Fruit fly (Drosophila melanogaster) whole organism, embryonic: Measurements from ENCODE around the gene wit.

Experiments used
- Adf1 ChIP-seq: fragments of 200-800 bp; sonication (Bioruptor generic); IDR thresholded peaks from 2 replicates; pipeline ENCODE4 v1.3.6; 2022; ENCODE audit warnings: missing biosample characterization, missing genetic modification characterization
- Atf6 ChIP-seq: fragments of 200-800 bp; sonication (Bioruptor generic); IDR thresholded peaks from 2 replicates; pipeline ENCODE4 v1.3.6; 2022; ENCODE audit warnings: missing biosample characterization, missing genetic modification characterization
- CG10959 ChIP-seq: fragments of 200-800 bp; sonication (Bioruptor generic); IDR thresholded peaks from 2 replicates; pipeline ENCODE4 v1.3.6; 2022; ENCODE audit warnings: missing biosample characterization, missing genetic modification characterization
- CG11247 ChIP-seq: fragments of 200-800 bp; sonication (Bioruptor generic); IDR thresholded peaks from 2 replicates; pipeline ENCODE4 v1.3.6; 2022; ENCODE audit warnings: missing biosample characterization, missing genetic modification characterization
- CG11398 ChIP-seq: fragments of 200-800 bp; sonication (Bioruptor generic); optimal IDR thresholded peaks from 2 replicates; lab custom pipeline; 2016; ENCODE audit warnings: missing biosample characterization, missing genetic modification characterization
- CG11456 ChIP-seq: fragments of 200-800 bp; sonication (Bioruptor generic); IDR thresholded peaks from 3 replicates; pipeline ENCODE4 v1.3.6; 2022; ENCODE audit warnings: missing biosample characterization, missing genetic modification characterization
- CG15601 ChIP-seq: fragments of 200-800 bp; sonication (Bioruptor generic); optimal IDR thresholded peaks from 3 replicates; lab custom pipeline; 2019; ENCODE audit warnings: missing biosample characterization, mild to moderate bottlenecking, missing genetic modification characterization, moderate library complexity
- CG1792 ChIP-seq: fragments of 200-800 bp; sonication (Bioruptor generic); optimal IDR thresholded peaks from 2 replicates; lab custom pipeline; 2016; ENCODE audit warnings: missing biosample characterization, missing genetic modification characterization
- CG30403 ChIP-seq: fragments of 200-800 bp; sonication (Bioruptor generic); optimal IDR thresholded peaks from 3 replicates; lab custom pipeline; 2016; ENCODE audit warnings: missing biosample characterization, missing genetic modification characterization
- CG32532 ChIP-seq: fragments of 200-800 bp; sonication (Bioruptor generic); IDR thresholded peaks from 2 replicates; pipeline ENCODE4 v1.3.6; 2022; ENCODE audit warnings: missing biosample characterization, missing genetic modification characterization
- CG6272 ChIP-seq: fragments of 200-800 bp; sonication (Bioruptor generic); IDR thresholded peaks from 2 replicates; pipeline ENCODE4 v1.3.6; 2022; ENCODE audit warnings: missing biosample characterization, missing genetic modification characterization
- CG9797 ChIP-seq: fragments of 200-800 bp; sonication (Bioruptor generic); optimal IDR thresholded peaks from 3 replicates; lab custom pipeline; 2018; ENCODE audit warnings: missing biosample characterization, mild to moderate bottlenecking, missing genetic modification characterization
- CG9932 ChIP-seq: fragments of 200-800 bp; sonication (Bioruptor generic); IDR thresholded peaks from 2 replicates; pipeline ENCODE4 v1.3.6; 2022; ENCODE audit warnings: missing biosample characterization, missing genetic modification characterization
- Doc2 ChIP-seq: fragments of 200-800 bp; sonication (Bioruptor generic); IDR thresholded peaks from 2 replicates; pipeline ENCODE4 v1.3.6; 2022; ENCODE audit warnings: missing biosample characterization, missing genetic modification characterization
- Dref ChIP-seq: fragments of 200-800 bp; sonication (Bioruptor generic); IDR thresholded peaks from 2 replicates; pipeline ENCODE4 v1.3.6; 2022; ENCODE audit warnings: missing biosample characterization, missing genetic modification characterization
- Fer3 ChIP-seq: fragments of 200-800 bp; sonication (Bioruptor generic); optimal IDR thresholded peaks from 2 replicates; lab custom pipeline; 2018; ENCODE audit warnings: missing biosample characterization, mild to moderate bottlenecking, missing genetic modification characterization, moderate library complexity
- Hr78 ChIP-seq, 2 experiments: fragments of 200-800 bp in 1 of 2; fragments of >200 bp in 1 of 2; sonication (Bioruptor generic) in 1 of 2; optimal IDR thresholded peaks; 2 replicates each; lab custom pipeline; 2017 to 2019; ENCODE audit warnings: missing biosample characterization in 2 of 2, missing genetic modification characterization in 2 of 2, mild to moderate bottlenecking in 1 of 2, moderate library complexity in 1 of 2
- Kr ChIP-seq: fragments of 200-800 bp; sonication (Bioruptor generic); optimal IDR thresholded peaks from 2 replicates; lab custom pipeline; 2017; ENCODE audit warnings: missing biosample characterization, mild to moderate bottlenecking, missing genetic modification characterization
- MTF-1 ChIP-seq: fragments of 200-800 bp; sonication (Bioruptor generic); optimal IDR thresholded peaks from 2 replicates; lab custom pipeline; 2018; ENCODE audit warnings: missing biosample characterization, mild to moderate bottlenecking, missing genetic modification characterization, borderline replicate concordance
- NC2α ChIP-seq: fragments of 200-800 bp; sonication (Bioruptor generic); optimal IDR thresholded peaks from 2 replicates; lab custom pipeline; 2016; ENCODE audit warnings: missing biosample characterization, missing genetic modification characterization
- Oli ChIP-seq: fragments of 200-800 bp; sonication (Bioruptor generic); optimal IDR thresholded peaks from 2 replicates; lab custom pipeline; 2018; ENCODE audit warnings: missing biosample characterization, mild to moderate bottlenecking, missing genetic modification characterization, moderate library complexity
- Ravus ChIP-seq: fragments of 200-800 bp; sonication (Bioruptor generic); IDR thresholded peaks from 2 replicates; pipeline ENCODE4 v1.3.6; 2022; ENCODE audit warnings: missing biosample characterization, missing genetic modification characterization
- Taf1 ChIP-seq: fragments of 200-800 bp; sonication (Bioruptor generic); IDR thresholded peaks from 2 replicates; pipeline ENCODE4 v1.3.6; 2022; ENCODE audit warnings: missing biosample characterization, missing genetic modification characterization
- ab ChIP-seq: fragments of 200-800 bp; sonication (Bioruptor generic); optimal IDR thresholded peaks from 2 replicates; lab custom pipeline; 2016; ENCODE audit warnings: missing biosample characterization, missing genetic modification characterization
- abd-A ChIP-seq: fragments of 200-800 bp; sonication (Bioruptor generic); optimal IDR thresholded peaks from 3 replicates; lab custom pipeline; 2019; ENCODE audit warnings: missing biosample characterization, mild to moderate bottlenecking, missing genetic modification characterization, moderate library complexity
- az2 ChIP-seq: fragments of 200-800 bp; sonication (Bioruptor generic); optimal IDR thresholded peaks from 3 replicates; lab custom pipeline; 2016; ENCODE audit warnings: missing biosample characterization, missing genetic modification characterization
- chinmo ChIP-seq: fragments of 200-800 bp; sonication (Bioruptor generic); IDR thresholded peaks from 4 replicates; pipeline ENCODE4 v1.3.6; 2022; ENCODE audit warnings: missing biosample characterization, missing genetic modification characterization; ENCODE audit not compliant: partially characterized antibody
- disco-r ChIP-seq: fragments of 200-800 bp; sonication (Bioruptor generic); optimal IDR thresholded peaks from 2 replicates; lab custom pipeline; 2016; ENCODE audit warnings: missing biosample characterization, missing genetic modification characterization
- esg ChIP-seq: fragments of 200-800 bp; sonication (Bioruptor generic); conservative IDR thresholded peaks from 2 replicates; pipeline ENCODE4 v1.3.6; 2022; ENCODE audit warnings: missing biosample characterization, missing genetic modification characterization
- exex ChIP-seq: fragments of 200-800 bp; sonication (Bioruptor generic); optimal IDR thresholded peaks from 4 replicates; lab custom pipeline; 2018; ENCODE audit warnings: missing biosample characterization, mild to moderate bottlenecking, missing genetic modification characterization, moderate library complexity
- gce ChIP-seq: fragments of 200-800 bp; sonication (Bioruptor generic); IDR thresholded peaks from 3 replicates; pipeline ENCODE4 v1.3.6; 2022; ENCODE audit warnings: missing biosample characterization, missing genetic modification characterization
- ham ChIP-seq: fragments of 200-800 bp; sonication (Bioruptor generic); IDR thresholded peaks from 2 replicates; pipeline ENCODE4 v1.3.6; 2022; ENCODE audit warnings: missing biosample characterization, missing genetic modification characterization
- hb ChIP-seq: fragments of 200-800 bp; sonication (Bioruptor generic); IDR thresholded peaks from 3 replicates; pipeline ENCODE4 v1.3.6; 2022; ENCODE audit warnings: missing biosample characterization, missing genetic modification characterization; ENCODE audit not compliant: partially characterized antibody
- hkb ChIP-seq, 2 experiments: fragments of 200-800 bp in 1 of 2; fragments of >200 bp in 1 of 2; sonication (Bioruptor generic) in 1 of 2; IDR thresholded peaks in 1 of 2; optimal IDR thresholded peaks in 1 of 2; 2 replicates each; pipeline versions ENCODE4 v1.3.6 to Lab custom; 2017 to 2022; ENCODE audit warnings: missing biosample characterization in 1 of 2, missing genetic modification characterization in 1 of 2
- lab ChIP-seq: fragments of 200-800 bp; sonication (Bioruptor generic); optimal IDR thresholded peaks from 3 replicates; lab custom pipeline; 2017; ENCODE audit warnings: missing biosample characterization, missing genetic modification characterization, mild to moderate bottlenecking, moderate library complexity, missing genetic modification reagents
- lilli ChIP-seq: fragments of 200-800 bp; sonication (Bioruptor generic); optimal IDR thresholded peaks from 3 replicates; lab custom pipeline; 2016; ENCODE audit warnings: missing biosample characterization, missing genetic modification characterization
- luna ChIP-seq: fragments of 200-800 bp; sonication (Bioruptor generic); optimal IDR thresholded peaks from 2 replicates; lab custom pipeline; 2016; ENCODE audit warnings: missing biosample characterization, missing genetic modification characterization
- nerfin-2 ChIP-seq: fragments of 200-800 bp; sonication (Bioruptor generic); IDR thresholded peaks from 2 replicates; pipeline ENCODE4 v1.3.6; 2022; ENCODE audit warnings: missing biosample characterization, missing genetic modification characterization; ENCODE audit not compliant: partially characterized antibody
- pho ChIP-seq: fragments of 200-800 bp; sonication (Bioruptor generic); optimal IDR thresholded peaks from 2 replicates; lab custom pipeline; 2016; ENCODE audit warnings: missing biosample characterization, missing genetic modification characterization
- sd ChIP-seq: fragments of 200-800 bp; sonication (Bioruptor generic); optimal IDR thresholded peaks from 3 replicates; lab custom pipeline; 2018; ENCODE audit warnings: missing biosample characterization, mild to moderate bottlenecking, missing genetic modification characterization, moderate library complexity
- sima ChIP-seq: fragments of 200-800 bp; sonication (Bioruptor generic); optimal IDR thresholded peaks from 2 replicates; lab custom pipeline; 2016; ENCODE audit warnings: missing biosample characterization, missing genetic modification characterization
- sna ChIP-seq: fragments of 200-800 bp; sonication (Bioruptor generic); IDR thresholded peaks from 2 replicates; pipeline ENCODE4 v1.3.6; 2022; ENCODE audit warnings: missing biosample characterization, missing genetic modification characterization; ENCODE audit not compliant: partially characterized antibody
- sug ChIP-seq: fragments of 200-800 bp; optimal IDR thresholded peaks from 2 replicates; lab custom pipeline; 2019; ENCODE audit warnings: missing biosample characterization, mild to moderate bottlenecking, missing genetic modification characterization, moderate library complexity
- tio ChIP-seq: fragments of 200-800 bp; sonication (Bioruptor generic); optimal IDR thresholded peaks from 2 replicates; lab custom pipeline; 2017; ENCODE audit warnings: missing biosample characterization, missing genetic modification characterization, inconsistent platforms
- trh ChIP-seq: fragments of 200-800 bp; sonication (Bioruptor generic); optimal IDR thresholded peaks from 2 replicates; lab custom pipeline; 2016; ENCODE audit warnings: missing biosample characterization, missing genetic modification characterization
- wdn ChIP-seq: fragments of 200-800 bp; sonication (Bioruptor generic); IDR thresholded peaks from 2 replicates; pipeline ENCODE4 v1.3.6; 2022; ENCODE audit warnings: missing biosample characterization, missing genetic modification characterization
- wor ChIP-seq: fragments of 200-800 bp; sonication (Bioruptor generic); IDR thresholded peaks from 2 replicates; pipeline ENCODE4 v1.3.6; 2022; ENCODE audit warnings: missing biosample characterization, missing genetic modification characterization
- zfh1 ChIP-seq: fragments of 200-800 bp; sonication (Bioruptor generic); IDR thresholded peaks from 3 replicates; pipeline ENCODE4 v1.3.6; 2022; ENCODE audit warnings: missing biosample characterization, missing genetic modification characterization

The wit gene

dm6 chr3L:4117493-4117892, 46.0 kb upstream of the wit start (continued):
- no peak for TF ChIP-seq sna (GFP tag; lab: Robert Waterston, UW)
- no peak for TF ChIP-seq Adf1 (GFP tag; lab: Robert Waterston, UW)
- no peak for TF ChIP-seq sima (GFP tag; lab: Kevin White, UChicago)
- TF ChIP-seq disco-r (GFP tag; lab: Kevin White, UChicago): no peak
- TF ChIP-seq abd-A (tag; lab: Kevin White, UChicago): peak; percentile 16
- no peak for TF ChIP-seq wdn (GFP tag; lab: Robert Waterston, UW)
- TF ChIP-seq wor: no peak
- no peak for TF ChIP-seq CG32532 (GFP tag; lab: Robert Waterston, UW)
- TF ChIP-seq CG1792: no peak
- 0 out of 4 replicates have a peak, but pooled peaks have one; percentile 59 for TF ChIP-seq chinmo
- no peak for TF ChIP-seq CG9797 (GFP tag; lab: Kevin White, UChicago)
- TF ChIP-seq tio (GFP tag; lab: Kevin White, UChicago): no peak
- no peak for TF ChIP-seq ab (GFP tag; lab: Kevin White, UChicago)
- no peak for TF ChIP-seq luna
- TF ChIP-seq ham (GFP tag; lab: Robert Waterston, UW): no peak
- TF ChIP-seq az2 (GFP tag; lab: Kevin White, UChicago): no peak
- no peak for TF ChIP-seq Oli (tag; lab: Kevin White, UChicago)
- TF ChIP-seq nerfin-2 (GFP tag; lab: Robert Waterston, UW): no peak
- TF ChIP-seq CG6272 (GFP tag; lab: Robert Waterston, UW): no peak
- peak; percentile 23 for TF ChIP-seq sd
- TF ChIP-seq, all 482 proteins: peak for 4

- no peak for TF ChIP-seq CG11398
- TF ChIP-seq Atf6 (GFP tag; lab: Robert Waterston, UW): no peak
- no peak for TF ChIP-seq NC2α (GFP tag; lab: Kevin White, UChicago)
- TF ChIP-seq CG11456 (GFP tag; lab: Robert Waterston, UW): no peak
- TF ChIP-seq Ravus (GFP tag; lab: Robert Waterston, UW): no peak
- TF ChIP-seq trh: no peak
- no peak for TF ChIP-seq CG10959 (GFP tag; lab: Robert Waterston, UW)
- no peak for TF ChIP-seq esg (GFP tag; lab: Robert Waterston, UW)
- no peak for TF ChIP-seq wor
- no peak for TF ChIP-seq zfh1 (GFP tag; lab: Robert Waterston, UW)
- no peak for TF ChIP-seq CG11247
- TF ChIP-seq CG9932 (GFP tag; lab: Robert Waterston, UW): no peak
- TF ChIP-seq Fer3 (tag; lab: Kevin White, UChicago): peak; percentile 10
- TF ChIP-seq lab (GFP tag; lab: Kevin White, UChicago): peak; percentile 13
- no peak for TF ChIP-seq Dref (GFP tag; lab: Robert Waterston, UW)
- no peak for TF ChIP-seq MTF-1 (GFP tag; lab: Kevin White, UChicago)
- no peak for TF ChIP-seq Kr
- TF ChIP-seq CG32532 (GFP tag; lab: Robert Waterston, UW): peak; percentile 9; the same call in 1 of the 2 replicates
- peak; percentile 16 for TF ChIP-seq CG15601 (tag; lab: Kevin White, UChicago)
- no peak for TF ChIP-seq Taf1
- no peak for TF ChIP-seq Doc2
- no peak for TF ChIP-seq sug (tag; lab: Kevin White, UChicago)
- TF ChIP-seq gce (GFP tag; lab: Robert Waterston, UW): 0 out of 3 replicates have a peak, but pooled peaks have one; percentile 13
- TF ChIP-seq hkb (optimal IDR thresholded peaks at IDR 0.05; lab: Kevin White, UChicago): no peak
- no peak for TF ChIP-seq hkb (GFP tag; IDR thresholded peaks at IDR 0.05; lab: Robert Waterston, UW)
- no peak for TF ChIP-seq hb (GFP tag; lab: Robert Waterston, UW)
- no peak for TF ChIP-seq ab (GFP tag; lab: Kevin White, UChicago)
- peak; percentile 33 for TF ChIP-seq exex (tag; lab: Kevin White, UChicago)
- TF ChIP-seq CG30403 (GFP tag; lab: Kevin White, UChicago): no peak
- no peak for TF ChIP-seq pho (GFP tag; lab: Kevin White, UChicago)
- no peak for TF ChIP-seq Hr78 (GFP tag; optimal IDR thresholded peaks at IDR 0.05; lab: Kevin White, UChicago)
- no peak for TF ChIP-seq lilli (GFP tag; lab: Kevin White, UChicago)
These were observed 45.2 kb upstream of the wit start for dm6 chr3L:4116490-4117367.
